Worm (Caenorhabditis elegans): ENCODE data around the gene mls-2.

The mls-2 gene

DNA sequence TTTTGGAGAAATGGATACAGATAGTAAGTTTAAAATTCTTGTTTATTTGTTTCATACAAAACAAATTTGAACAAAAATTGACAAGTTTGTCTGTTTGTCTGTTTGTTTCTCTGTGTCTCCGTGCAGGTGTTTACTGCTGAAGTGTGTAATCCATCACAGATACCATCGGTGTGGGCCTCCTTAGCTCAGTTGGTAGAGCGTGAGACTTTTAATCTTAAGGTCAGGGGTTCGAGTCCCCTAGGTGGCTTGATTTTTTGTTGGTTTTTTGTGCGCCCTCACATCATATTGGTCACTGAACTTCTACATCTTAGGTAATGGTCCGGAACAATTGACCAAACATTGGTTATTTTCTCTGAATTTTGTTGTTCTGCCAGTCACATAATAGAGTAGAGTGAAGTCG is 27.5 kb upstream of the mls-2 start (continued):
- TF ChIP-seq tlf-1 (GFP tag; optimal IDR thresholded peaks at IDR 0.05), result no peak
- TF ChIP-seq ZK185.1 (tag; optimal IDR thresholded peaks at IDR 0.05; ENCODE audit: poor library complexity, severe bottlenecking), result peak; percentile 87
- TF ChIP-seq him-1 (tag; optimal IDR thresholded peaks at IDR 0.05), result peak; percentile 93
- TF ChIP-seq somi-1 (GFP tag; optimal IDR thresholded peaks at IDR 0.05), result peak; percentile 31
- TF ChIP-seq F39B2.1 (GFP tag; IDR thresholded peaks at IDR 0.05), result no peak
- no peak for TF ChIP-seq B0019.2 (GFP tag; conservative IDR thresholded peaks at IDR 0.05)
- TF ChIP-seq B0035.1 (tag; optimal IDR thresholded peaks at IDR 0.05), result peak; percentile 18
- TF ChIP-seq egl-44 (GFP tag; IDR thresholded peaks at IDR 0.05), result peak; percentile 77; the same call in 1 of the 2 replicates
- peak; percentile 20 for TF ChIP-seq K12H6.12 (tag; optimal IDR thresholded peaks at IDR 0.05)
- peak; percentile 69 for TF ChIP-seq rcor-1 (GFP tag; IDR thresholded peaks at IDR 0.05)

DNA sequence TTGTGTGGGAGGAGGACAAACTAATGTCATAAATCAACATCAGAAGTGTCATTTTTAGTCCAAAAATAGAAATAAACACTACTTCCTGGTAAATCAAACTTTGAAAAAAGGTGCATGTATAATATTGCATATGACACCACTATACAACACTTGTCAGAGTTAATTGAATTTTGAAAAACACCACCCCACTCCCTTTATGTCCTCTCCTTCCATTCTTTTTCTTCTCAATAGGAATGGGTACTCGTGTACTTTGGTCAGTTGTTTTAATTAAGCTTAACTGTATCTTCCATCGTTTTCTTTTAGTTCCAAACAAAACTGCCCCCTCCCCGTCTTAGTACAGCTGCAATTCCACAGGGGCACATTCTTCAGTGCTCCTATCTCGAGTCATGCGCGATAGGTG is 26.1 kb upstream of the mls-2 start:
- TF ChIP-seq B0261.1 (tag; optimal IDR thresholded peaks at IDR 0.05) (no peak), efl-1 (GFP tag; optimal IDR thresholded peaks at IDR 0.05) (no peak), nfya-1 (tag; optimal IDR thresholded peaks at IDR 0.05; ENCODE audit: borderline replicate concordance, insufficient read depth) (no peak), zim-3 (tag; optimal IDR thresholded peaks at IDR 0.05) (no peak), cebp-2 (GFP tag; IDR thresholded peaks at IDR 0.05) (no peak), sptf-2 (GFP tag; optimal IDR thresholded peaks at IDR 0.05) (no peak), ztf-26 (tag; optimal IDR thresholded peaks at IDR 0.05) (no peak), F39B2.1 (GFP tag; IDR thresholded peaks at IDR 0.05) (no peak), B0019.2 (GFP tag; conservative IDR thresholded peaks at IDR 0.05) (no peak), ztf-25 (GFP tag; IDR thresholded peaks at IDR 0.05) (no peak), F33H1.4 (GFP tag; IDR thresholded peaks at IDR 0.05) (no peak), pha-4 (tag; optimal IDR thresholded peaks at IDR 0.05) (no peak), zfh-2 (GFP tag; conservative IDR thresholded peaks at IDR 0.05) (no peak), let-526 (GFP tag; IDR thresholded peaks at IDR 0.05) (no peak), mes-4 (tag; optimal IDR thresholded peaks at IDR 0.05) (no peak), nfyb-1 (GFP tag; IDR thresholded peaks at IDR 0.05) (no peak)

DNA sequence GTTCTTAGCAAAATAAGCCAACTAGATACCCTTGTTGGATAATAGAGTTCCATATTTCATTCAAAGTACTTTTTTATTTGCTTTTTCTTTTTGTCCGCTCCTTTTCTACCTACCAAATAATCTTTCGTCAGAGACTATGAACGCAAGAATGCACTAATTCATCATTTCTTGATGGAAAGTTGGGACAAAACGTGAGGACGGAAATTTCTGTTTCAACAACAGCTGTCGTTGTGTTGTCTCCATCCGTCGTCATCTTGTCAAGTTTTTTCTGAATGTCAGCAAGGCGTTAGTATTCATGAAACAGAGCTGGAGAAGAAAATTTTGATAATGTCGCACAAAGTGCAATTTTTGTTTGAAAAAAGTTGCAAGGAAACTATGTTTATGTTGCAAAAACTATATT is 23.3 kb upstream of the mls-2 start:
- no peak for TF ChIP-seq Y53G8AR.9 (GFP tag; conservative IDR thresholded peaks at IDR 0.05)
- TF ChIP-seq F22D6.2 (tag; optimal IDR thresholded peaks at IDR 0.05), result no peak
- no peak for TF ChIP-seq ztf-3 (GFP tag; optimal IDR thresholded peaks at IDR 0.05)
- no peak for TF ChIP-seq die-1 (tag; optimal IDR thresholded peaks at IDR 0.05)
- TF ChIP-seq dpff-1 (tag; optimal IDR thresholded peaks at IDR 0.05), result no peak
- no peak for TF ChIP-seq nhr-179 (tag; optimal IDR thresholded peaks at IDR 0.05)

DNA sequence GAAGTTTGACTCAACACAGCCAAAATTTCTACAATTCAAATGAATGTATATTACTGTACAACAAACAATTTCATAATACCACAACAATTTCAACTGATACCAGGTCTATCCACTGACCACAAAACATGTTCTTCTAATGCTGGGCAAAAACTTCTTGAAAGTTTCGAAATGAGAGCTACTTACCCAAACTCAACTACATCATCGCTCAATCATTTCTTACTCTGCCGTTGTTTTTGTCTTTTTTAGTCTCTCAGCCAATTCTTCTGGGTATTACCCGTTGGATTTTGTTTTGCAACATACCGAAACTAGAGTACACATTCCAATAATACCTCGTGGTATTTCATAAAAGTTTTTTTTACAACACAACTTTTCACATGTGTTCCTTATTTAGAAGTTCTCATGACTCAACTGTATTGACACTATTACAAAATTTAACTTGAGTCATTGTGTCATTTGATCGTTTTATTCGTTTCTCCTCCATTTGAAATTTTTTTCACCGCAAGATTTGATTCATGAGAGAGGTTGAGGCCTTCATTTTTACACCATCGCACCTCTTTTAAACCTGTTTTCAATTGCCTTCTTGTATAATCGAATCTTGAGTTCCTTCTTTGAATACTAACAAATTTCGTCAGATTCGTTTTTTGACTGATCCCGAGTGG is 21.8 kb upstream of the mls-2 start, which contains the start of gene F43C9.2:
F43C9.2 (plus strand) TSS at position 497 of the 659 bp plus-strand sequence.
- TF ChIP-seq egrh-3 (GFP tag; IDR thresholded peaks at IDR 0.05), result no peak
- TF ChIP-seq F39B2.1 (GFP tag; IDR thresholded peaks at IDR 0.05), result no peak
- no peak for TF ChIP-seq T07F8.4 (tag; optimal IDR thresholded peaks at IDR 0.05)
- TF ChIP-seq madf-10 (tag; optimal IDR thresholded peaks at IDR 0.05), result no peak
- no peak for TF ChIP-seq nhr-80 (tag; optimal IDR thresholded peaks at IDR 0.05)
- no peak for TF ChIP-seq K12H6.12 (tag; optimal IDR thresholded peaks at IDR 0.05)
- TF ChIP-seq lin-40 (tag; optimal IDR thresholded peaks at IDR 0.05), result no peak
- no peak for TF ChIP-seq lin-35 (GFP tag; optimal IDR thresholded peaks at IDR 0.05)
- TF ChIP-seq F33H1.4 (GFP tag; IDR thresholded peaks at IDR 0.05), result no peak
- TF ChIP-seq lir-1 (GFP tag; conservative IDR thresholded peaks at IDR 0.05), result no peak
- TF ChIP-seq chd-7 (tag; optimal IDR thresholded peaks at IDR 0.05), result no peak

Data from whole organism, young adult.